Worm (Caenorhabditis elegans) whole organism, L1 larva: Measurements from ENCODE around the gene ttr-22.

Experiments used
- jun-1 ChIP-seq: fragments of 150-350 bp; optimal IDR thresholded peaks from 2 replicates; lab custom pipeline; 2014; ENCODE audit warnings: missing biosample characterization, missing genetic modification reagents, missing genetic modification characterization
- lin-13 ChIP-seq: fragments of 150-350 bp; optimal IDR thresholded peaks from 2 replicates; lab custom pipeline; 2014; ENCODE audit warnings: missing biosample characterization, missing genetic modification reagents, missing genetic modification characterization
- lin-14 ChIP-seq: fragments of 200-800 bp; sonication (Bioruptor generic); optimal IDR thresholded peaks from 2 replicates; lab custom pipeline; 2018; ENCODE audit warnings: mild to moderate bottlenecking, missing genetic modification characterization, moderate library complexity, missing compliant biosample characterization
- lir-3 ChIP-seq: sonication (generic microtip); optimal IDR thresholded peaks from 2 replicates; lab custom pipeline; 2016; ENCODE audit warnings: mild to moderate bottlenecking, missing genetic modification characterization, moderate library complexity, missing compliant biosample characterization; ENCODE audit not compliant: poor library complexity
- xbp-1 ChIP-seq: sonication (generic microtip); optimal IDR thresholded peaks from 2 replicates; lab custom pipeline; 2016; ENCODE audit warnings: missing genetic modification characterization, missing compliant biosample characterization

DNA sequence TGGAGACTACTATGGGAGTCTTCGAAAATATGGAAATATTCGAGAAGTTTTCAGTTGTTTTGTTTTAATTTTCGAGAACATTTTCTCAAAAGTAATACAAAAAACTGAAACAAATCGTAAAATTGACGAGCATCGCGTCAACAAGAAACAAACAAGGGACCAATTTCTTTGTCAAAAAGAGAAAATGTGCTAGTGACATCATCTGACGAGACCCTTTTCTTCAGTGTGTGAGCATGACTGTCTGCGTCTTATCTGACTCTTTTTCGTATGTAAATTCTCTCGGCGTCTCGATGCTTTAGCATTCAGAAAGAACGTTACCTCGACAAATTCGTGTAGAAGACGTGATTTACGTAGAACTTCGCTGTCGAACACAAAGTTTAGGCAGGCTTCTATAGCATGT lies 46.4 kb downstream of the ttr-22 start:
- peak; percentile 67 for TF ChIP-seq lin-14 (GFP tag; lab: Kevin White, UChicago)
- no peak for TF ChIP-seq lin-13 (GFP tag; lab: Kevin White, UChicago)
- TF ChIP-seq xbp-1 (tag; lab: Kevin White, UChicago): no peak
- TF ChIP-seq jun-1: no peak
- no peak for TF ChIP-seq lir-3 (tag; lab: Kevin White, UChicago)
